Worm (Caenorhabditis elegans): ENCODE results near the gene srz-58.
A peak's percentile ranks its signal among the peaks of the same experiment; 100 is the strongest.

The srz-58 gene

ce11 chrV:17317786-17318185 is at the start of gene srz-58:
srz-58 (plus strand) TSS chrV:17318147.
- TF ChIP-seq ztf-3 (GFP tag; optimal IDR thresholded peaks at IDR 0.05) = no peak
- TF ChIP-seq die-1 (tag; optimal IDR thresholded peaks at IDR 0.05) = peak; percentile 3
- TF ChIP-seq attf-6 (GFP tag; IDR thresholded peaks at IDR 0.05) = peak; percentile 69; the same call in 1 of the 2 replicates
- TF ChIP-seq tbp1 (GFP tag; optimal IDR thresholded peaks at IDR 0.05) = peak; percentile 89
- no peak for TF ChIP-seq attf-5 (GFP tag; optimal IDR thresholded peaks at IDR 0.05)
- 0 out of 2 replicates have a peak, but pooled peaks have one; percentile 20 for TF ChIP-seq dox-1 (GFP tag; IDR thresholded peaks at IDR 0.05)
- peak; percentile 53 for TF ChIP-seq rpc-1 (optimal IDR thresholded peaks at IDR 0.05)
- TF ChIP-seq rpc-1 (tag; optimal IDR thresholded peaks at IDR 0.05) = peak; percentile 74
- TF ChIP-seq nfyb-1 (GFP tag; IDR thresholded peaks at IDR 0.05) = 0 out of 2 replicates have a peak, but pooled peaks have one; percentile 43
- TF ChIP-seq mcd-1 (GFP tag; IDR thresholded peaks at IDR 0.05) = peak; percentile 39; the same call in 1 of the 2 replicates
- peak; percentile 74 for TF ChIP-seq B0261.1 (tag; optimal IDR thresholded peaks at IDR 0.05)
- TF ChIP-seq snpc-4 (GFP tag; optimal IDR thresholded peaks at IDR 0.05) = peak; percentile 4
- TF ChIP-seq snpc-4 (tag; optimal IDR thresholded peaks at IDR 0.05) = peak in 2 of 4 experiments; percentile 17 to 68
- TF ChIP-seq hmg-1.2 (GFP tag; IDR thresholded peaks at IDR 0.05) = peak; percentile 19; the same call in 1 of the 2 replicates
- no peak for TF ChIP-seq snpc-1.1 (tag; optimal IDR thresholded peaks at IDR 0.05; ENCODE audit: insufficient read depth)

- no peak for TF ChIP-seq bed-2 (GFP tag; IDR thresholded peaks at IDR 0.05)
- TF ChIP-seq madf-3 (GFP tag; IDR thresholded peaks at IDR 0.05) = no peak
- TF ChIP-seq hmg-1.2 (GFP tag; IDR thresholded peaks at IDR 0.05) = no peak
- no peak for TF ChIP-seq let-607 (tag; optimal IDR thresholded peaks at IDR 0.05)
- TF ChIP-seq die-1 (tag; optimal IDR thresholded peaks at IDR 0.05) = no peak
- no peak for TF ChIP-seq cebp-2 (GFP tag; IDR thresholded peaks at IDR 0.05)
- TF ChIP-seq rpc-1 (optimal IDR thresholded peaks at IDR 0.05) = no peak
- TF ChIP-seq rpc-1 (tag; optimal IDR thresholded peaks at IDR 0.05) = no peak
- TF ChIP-seq ceh-100 (GFP tag; IDR thresholded peaks at IDR 0.05) = no peak
- TF ChIP-seq hsf-1 (GFP tag; IDR thresholded peaks at IDR 0.05) = no peak
- TF ChIP-seq ceh-79 (tag; optimal IDR thresholded peaks at IDR 0.05) = no peak
- no peak for TF ChIP-seq nfya-2 (GFP tag; IDR thresholded peaks at IDR 0.05)
- TF ChIP-seq zfh-2 (GFP tag; conservative IDR thresholded peaks at IDR 0.05) = no peak
- TF ChIP-seq T07F8.4 (tag; optimal IDR thresholded peaks at IDR 0.05) = no peak
- no peak for TF ChIP-seq B0336.3 (GFP tag; IDR thresholded peaks at IDR 0.05)
- no peak for TF ChIP-seq lsy-27 (tag; optimal IDR thresholded peaks at IDR 0.05; ENCODE audit: borderline replicate concordance, insufficient read depth)
- no peak for TF ChIP-seq ceh-40 (GFP tag; IDR thresholded peaks at IDR 0.05)
- no peak for TF ChIP-seq C06A6.2 (GFP tag; conservative IDR thresholded peaks at IDR 0.05)
- no peak for TF ChIP-seq mel-28 (tag; optimal IDR thresholded peaks at IDR 0.05; ENCODE audit: borderline replicate concordance)
- no peak for TF ChIP-seq let-526 (GFP tag; IDR thresholded peaks at IDR 0.05)
Measured at ce11 chrV:17272112-17272511, 45.8 kb upstream of the srz-58 start.

ce11 chrV:17273249-17273648 is 44.7 kb upstream of the srz-58 start, which contains the start of gene K10G4.10:
K10G4.10 (plus strand) TSS chrV:17273549.
- no peak for TF ChIP-seq mes-4 (tag; optimal IDR thresholded peaks at IDR 0.05)
- no peak for TF ChIP-seq ceh-100 (GFP tag; IDR thresholded peaks at IDR 0.05)
- TF ChIP-seq Y56A3A.18 (GFP tag; IDR thresholded peaks at IDR 0.05) = no peak
- TF ChIP-seq ztf-6 (GFP tag; IDR thresholded peaks at IDR 0.05) = no peak
- TF ChIP-seq dox-1 (GFP tag; IDR thresholded peaks at IDR 0.05) = no peak
- TF ChIP-seq B0035.1 (tag; optimal IDR thresholded peaks at IDR 0.05) = no peak
- no peak for TF ChIP-seq snpc-1.1 (tag; optimal IDR thresholded peaks at IDR 0.05; ENCODE audit: insufficient read depth)
- no peak for TF ChIP-seq cebp-2 (GFP tag; IDR thresholded peaks at IDR 0.05)
- no peak for TF ChIP-seq nhr-179 (tag; optimal IDR thresholded peaks at IDR 0.05)
- no peak for TF ChIP-seq rpc-1 (optimal IDR thresholded peaks at IDR 0.05)
- TF ChIP-seq rpc-1 (tag; optimal IDR thresholded peaks at IDR 0.05) = no peak
- TF ChIP-seq let-607 (tag; optimal IDR thresholded peaks at IDR 0.05) = no peak
- no peak for TF ChIP-seq tlf-1 (GFP tag; optimal IDR thresholded peaks at IDR 0.05)
- TF ChIP-seq rcor-1 (GFP tag; IDR thresholded peaks at IDR 0.05) = no peak
- no peak for TF ChIP-seq xnd-1 (tag; optimal IDR thresholded peaks at IDR 0.05)
- no peak for TF ChIP-seq F22D6.2 (tag; optimal IDR thresholded peaks at IDR 0.05)

Data from whole organism, young adult.